Worm (Caenorhabditis elegans): ENCODE measurements around the gene str-38.

Gene str-38

ce11 chrV:15715636-15716035 lies 16.5 kb downstream of the str-38 start:
- TF ChIP-seq sptf-1 (tag; optimal IDR thresholded peaks at IDR 0.05) (no peak), drap-1 (GFP tag; optimal IDR thresholded peaks at IDR 0.05) (no peak), elt-1 (tag; optimal IDR thresholded peaks at IDR 0.05; ENCODE audit: borderline replicate concordance, insufficient read depth) (no peak), unc-39 (tag; optimal IDR thresholded peaks at IDR 0.05) (no peak), lsy-2 (tag; optimal IDR thresholded peaks at IDR 0.05) (no peak), tbx-8 (GFP tag; optimal IDR thresholded peaks at IDR 0.05) (no peak), ceh-83 (GFP tag; optimal IDR thresholded peaks at IDR 0.05) (no peak), zip-8 (tag; optimal IDR thresholded peaks at IDR 0.05) (no peak), elt-3 (tag; optimal IDR thresholded peaks at IDR 0.05) (no peak), bed-3 (GFP tag; optimal IDR thresholded peaks at IDR 0.05) (no peak), cnd-1 (tag; optimal IDR thresholded peaks at IDR 0.05) (no peak), flh-1 (GFP tag; optimal IDR thresholded peaks at IDR 0.05) (no peak), M03D4.4 (tag; optimal IDR thresholded peaks at IDR 0.05) (no peak)

ce11 chrV:15712385-15712784 lies 19.7 kb downstream of the str-38 start:
- no peak for TF ChIP-seq unc-120 (tag; optimal IDR thresholded peaks at IDR 0.05; ENCODE audit: poor library complexity, severe bottlenecking)
- TF ChIP-seq flh-1 (GFP tag; optimal IDR thresholded peaks at IDR 0.05): no peak
- no peak for TF ChIP-seq hlh-1 (tag; optimal IDR thresholded peaks at IDR 0.05)
- TF ChIP-seq M03D4.4 (tag; optimal IDR thresholded peaks at IDR 0.05): no peak
- no peak for TF ChIP-seq zip-8 (tag; optimal IDR thresholded peaks at IDR 0.05)
- no peak for TF ChIP-seq snpc-4 (tag; optimal IDR thresholded peaks at IDR 0.05)
- no peak for TF ChIP-seq nhr-237 (tag; optimal IDR thresholded peaks at IDR 0.05)
- TF ChIP-seq bed-3 (GFP tag; optimal IDR thresholded peaks at IDR 0.05): no peak
- TF ChIP-seq mab-5 (tag; optimal IDR thresholded peaks at IDR 0.05): no peak
- TF ChIP-seq lin-13 (tag; optimal IDR thresholded peaks at IDR 0.05): no peak

ce11 chrV:15711898-15712297 lies 20.2 kb downstream of the str-38 start, which contains the start of gene str-101:
TSS of gene str-101 (minus strand) at chrV:15711998.
- TF ChIP-seq ztf-11 (tag; optimal IDR thresholded peaks at IDR 0.05) (no peak), ceh-43 (GFP tag; optimal IDR thresholded peaks at IDR 0.05) (no peak), flh-1 (GFP tag; optimal IDR thresholded peaks at IDR 0.05) (no peak), bed-3 (GFP tag; optimal IDR thresholded peaks at IDR 0.05) (no peak), elt-3 (tag; optimal IDR thresholded peaks at IDR 0.05) (no peak), unc-62 (GFP tag; optimal IDR thresholded peaks at IDR 0.05) (no peak), sptf-1 (tag; optimal IDR thresholded peaks at IDR 0.05) (no peak), nhr-237 (tag; optimal IDR thresholded peaks at IDR 0.05) (no peak), nhr-76 (tag; optimal IDR thresholded peaks at IDR 0.05) (no peak), pha-4 (tag; optimal IDR thresholded peaks at IDR 0.05) (no peak), snpc-4 (tag; optimal IDR thresholded peaks at IDR 0.05) (no peak), hlh-1 (tag; optimal IDR thresholded peaks at IDR 0.05) (no peak), elt-1 (tag; optimal IDR thresholded peaks at IDR 0.05; ENCODE audit: borderline replicate concordance, insufficient read depth) (no peak), tbx-8 (GFP tag; optimal IDR thresholded peaks at IDR 0.05) (no peak), lin-13 (tag; optimal IDR thresholded peaks at IDR 0.05) (no peak)

- TF ChIP-seq zip-8 (tag; optimal IDR thresholded peaks at IDR 0.05): no peak
- no peak for TF ChIP-seq ham-2 (GFP tag; optimal IDR thresholded peaks at IDR 0.05)
- no peak for TF ChIP-seq nhr-76 (tag; optimal IDR thresholded peaks at IDR 0.05)
- TF ChIP-seq drap-1 (GFP tag; optimal IDR thresholded peaks at IDR 0.05): no peak
- TF ChIP-seq sem-2 (GFP tag; optimal IDR thresholded peaks at IDR 0.05): no peak
- TF ChIP-seq elt-1 (tag; optimal IDR thresholded peaks at IDR 0.05; ENCODE audit: borderline replicate concordance, insufficient read depth): no peak
- no peak for TF ChIP-seq unc-39 (tag; optimal IDR thresholded peaks at IDR 0.05)
- TF ChIP-seq snpc-4 (tag; optimal IDR thresholded peaks at IDR 0.05): no peak
- no peak for TF ChIP-seq M03D4.4 (tag; optimal IDR thresholded peaks at IDR 0.05)
- no peak for TF ChIP-seq ceh-83 (GFP tag; optimal IDR thresholded peaks at IDR 0.05)
- no peak for TF ChIP-seq nhr-28 (tag; optimal IDR thresholded peaks at IDR 0.05)
- no peak for TF ChIP-seq ceh-43 (GFP tag; optimal IDR thresholded peaks at IDR 0.05)
These were observed 21.7 kb downstream of the str-38 start, which contains the start of gene Y6E2A.1 for ce11 chrV:15710401-15710800. TSS of gene Y6E2A.1 (minus strand) at chrV:15710501.

ce11 chrV:15707982-15708381 lies 24.1 kb downstream of the str-38 start:
- TF ChIP-seq tbx-8 (GFP tag; optimal IDR thresholded peaks at IDR 0.05) (no peak), unc-39 (tag; optimal IDR thresholded peaks at IDR 0.05) (no peak), ceh-83 (GFP tag; optimal IDR thresholded peaks at IDR 0.05) (no peak), ztf-11 (tag; optimal IDR thresholded peaks at IDR 0.05) (no peak), M03D4.4 (tag; optimal IDR thresholded peaks at IDR 0.05) (no peak), unc-120 (tag; optimal IDR thresholded peaks at IDR 0.05; ENCODE audit: poor library complexity, severe bottlenecking) (no peak), elt-3 (tag; optimal IDR thresholded peaks at IDR 0.05) (no peak), hlh-1 (tag; optimal IDR thresholded peaks at IDR 0.05) (no peak), lin-32 (GFP tag; optimal IDR thresholded peaks at IDR 0.05) (no peak), nhr-76 (tag; optimal IDR thresholded peaks at IDR 0.05) (no peak), nhr-12 (tag; optimal IDR thresholded peaks at IDR 0.05) (no peak), lin-13 (tag; optimal IDR thresholded peaks at IDR 0.05) (no peak), nhr-2 (tag; optimal IDR thresholded peaks at IDR 0.05) (no peak), lsy-2 (tag; optimal IDR thresholded peaks at IDR 0.05) (no peak), drap-1 (GFP tag; optimal IDR thresholded peaks at IDR 0.05) (no peak), ceh-39 (tag; optimal IDR thresholded peaks at IDR 0.05) (no peak), ham-2 (GFP tag; optimal IDR thresholded peaks at IDR 0.05) (no peak), ceh-43 (GFP tag; optimal IDR thresholded peaks at IDR 0.05) (no peak)

Measured in whole organism, mixed stage, embryonic.